Worm (Caenorhabditis elegans) whole organism, L1 larva: ENCODE data around the gene srx-7.
A peak's percentile ranks its signal among the peaks of the same experiment; 100 is the strongest.

ENCODE experiments used
- C04F5.9 ChIP-seq: sonication (generic microtip); optimal IDR thresholded peaks from 2 replicates; lab custom pipeline; 2016; ENCODE audit warnings: missing genetic modification characterization, missing compliant biosample characterization
- C16A3.4 ChIP-seq: fragments of 150-350 bp; optimal IDR thresholded peaks from 2 replicates; lab custom pipeline; 2014; ENCODE audit warnings: missing biosample characterization, missing genetic modification characterization
- Y116A8C.19 ChIP-seq: sonication (generic microtip); optimal IDR thresholded peaks from 2 replicates; lab custom pipeline; 2016; ENCODE audit warnings: missing compliant biosample characterization, missing genetic modification characterization, borderline replicate concordance
- aha-1 ChIP-seq: fragments of 150-350 bp; optimal IDR thresholded peaks from 2 replicates; lab custom pipeline; 2014; ENCODE audit warnings: missing biosample characterization, missing genetic modification characterization
- ama-1 ChIP-seq: fragments of 150-350 bp; optimal IDR thresholded peaks from 2 replicates; lab custom pipeline; 2014
- ceh-63 ChIP-seq: fragments of 200-800 bp; sonication (Bioruptor generic); optimal IDR thresholded peaks from 2 replicates; lab custom pipeline; 2018; ENCODE audit warnings: mild to moderate bottlenecking, missing genetic modification characterization, missing compliant biosample characterization
- ceh-88 ChIP-seq: fragments of 200-800 bp; sonication (Bioruptor generic); IDR thresholded peaks from 2 replicates; pipeline ENCODE4 v1.3.6; 2022; ENCODE audit warnings: missing genetic modification characterization, missing compliant biosample characterization
- ces-1 ChIP-seq: fragments of 150-350 bp; optimal IDR thresholded peaks from 2 replicates; lab custom pipeline; 2014; ENCODE audit warnings: missing biosample characterization, missing genetic modification reagents, missing genetic modification characterization
- dpl-1 ChIP-seq, 3 experiments: fragments of 150-350 bp in 2 of 3; sonication (generic microtip) in 1 of 3; optimal IDR thresholded peaks; 2 replicates each; lab custom pipeline; 2014 to 2017; ENCODE audit warnings: missing biosample characterization in 3 of 3, missing genetic modification characterization in 3 of 3, missing genetic modification reagents in 3 of 3
- dsc-1 ChIP-seq: sonication (generic microtip); optimal IDR thresholded peaks from 2 replicates; lab custom pipeline; 2016; ENCODE audit warnings: mild to moderate bottlenecking, missing genetic modification characterization, missing compliant biosample characterization
- efl-1 ChIP-seq, 4 experiments: fragments of 150-350 bp; optimal IDR thresholded peaks in 3 of 4; peaks in 1 of 4; 1 replicate in 1 of 4; 2 replicates in 3 of 4; lab custom pipeline; 2014; ENCODE audit warnings: missing biosample characterization in 2 of 4, missing genetic modification characterization in 2 of 4, missing genetic modification reagents in 2 of 4
- efl-3 ChIP-seq: fragments of 200-800 bp; sonication (Bioruptor generic); optimal IDR thresholded peaks from 2 replicates; lab custom pipeline; 2018; ENCODE audit warnings: mild to moderate bottlenecking, missing genetic modification characterization, missing compliant biosample characterization
- egl-13 ChIP-seq: sonication (generic microtip); optimal IDR thresholded peaks from 2 replicates; lab custom pipeline; 2016; ENCODE audit warnings: missing genotype, missing genetic modification reagents, missing genetic modification characterization, missing compliant biosample characterization
- elt-2 ChIP-seq: sonication (generic microtip); optimal IDR thresholded peaks from 2 replicates; lab custom pipeline; 2016; ENCODE audit warnings: missing genetic modification characterization, mild to moderate bottlenecking, inconsistent platforms, missing compliant biosample characterization, missing genetic modification reagents
- ets-5 ChIP-seq: fragments of 200-800 bp; sonication (Bioruptor generic); IDR thresholded peaks from 2 replicates; pipeline ENCODE4 v1.3.6; 2022; ENCODE audit warnings: missing genetic modification characterization, missing compliant biosample characterization
- fkh-4 ChIP-seq: sonication (generic microtip); optimal IDR thresholded peaks from 2 replicates; lab custom pipeline; 2016; ENCODE audit warnings: missing compliant biosample characterization, missing genetic modification characterization, borderline replicate concordance
- fos-1 ChIP-seq: fragments of 150-350 bp; optimal IDR thresholded peaks from 2 replicates; lab custom pipeline; 2014; ENCODE audit warnings: missing biosample characterization, missing genetic modification characterization
- grh-1 ChIP-seq: fragments of 200-800 bp; sonication (Bioruptor generic); IDR thresholded peaks from 2 replicates; pipeline ENCODE4 v1.3.6; 2022; ENCODE audit warnings: missing genetic modification reagents, missing genetic modification characterization, missing compliant biosample characterization
- jun-1 ChIP-seq: fragments of 150-350 bp; optimal IDR thresholded peaks from 2 replicates; lab custom pipeline; 2014; ENCODE audit warnings: missing biosample characterization, missing genetic modification reagents, missing genetic modification characterization
- mep-1 ChIP-seq: fragments of 150-350 bp; optimal IDR thresholded peaks from 2 replicates; lab custom pipeline; 2014; ENCODE audit warnings: missing biosample characterization, missing genetic modification characterization
- nhr-11 ChIP-seq: fragments of 150-350 bp; optimal IDR thresholded peaks from 2 replicates; lab custom pipeline; 2014; ENCODE audit warnings: missing biosample characterization, missing genetic modification characterization
- nhr-12 ChIP-seq: sonication (generic microtip); optimal IDR thresholded peaks from 2 replicates; lab custom pipeline; 2017; ENCODE audit warnings: missing biosample characterization, missing genetic modification characterization
- nhr-19 ChIP-seq: fragments of 200-800 bp; sonication (Bioruptor generic); conservative IDR thresholded peaks from 2 replicates; pipeline ENCODE4 v1.3.6; 2022; ENCODE audit warnings: missing genetic modification characterization, missing compliant biosample characterization
- nhr-20 ChIP-seq: sonication (generic microtip); optimal IDR thresholded peaks from 2 replicates; lab custom pipeline; 2016; ENCODE audit warnings: mild to moderate bottlenecking, missing genetic modification characterization, missing compliant biosample characterization
- nhr-28 ChIP-seq: fragments of 150-350 bp; optimal IDR thresholded peaks from 2 replicates; lab custom pipeline; 2014; ENCODE audit warnings: missing biosample characterization, missing genetic modification characterization
- nhr-47 ChIP-seq: sonication (generic microtip); optimal IDR thresholded peaks from 2 replicates; lab custom pipeline; 2016; ENCODE audit warnings: mild to moderate bottlenecking, missing genetic modification characterization, moderate library complexity, missing compliant biosample characterization
- nhr-76 ChIP-seq: sonication (generic microtip); optimal IDR thresholded peaks from 2 replicates; lab custom pipeline; 2017; ENCODE audit warnings: missing biosample characterization, missing genetic modification characterization
- nhr-84 ChIP-seq: sonication (generic microtip); optimal IDR thresholded peaks from 2 replicates; lab custom pipeline; 2017; ENCODE audit warnings: missing biosample characterization, missing genetic modification characterization
- nhr-85 ChIP-seq: sonication (generic microtip); peaks from one replicate; lab custom pipeline; 2016; ENCODE audit warnings: missing genetic modification characterization, inconsistent platforms, missing compliant biosample characterization
- pax-3 ChIP-seq: fragments of 200-800 bp; sonication (Bioruptor generic); optimal IDR thresholded peaks from 2 replicates; lab custom pipeline; 2018; ENCODE audit warnings: mild to moderate bottlenecking, missing genetic modification characterization, moderate library complexity, missing compliant biosample characterization
- skn-1 ChIP-seq: fragments of 150-350 bp; optimal IDR thresholded peaks from 2 replicates; lab custom pipeline; 2014; ENCODE audit warnings: missing biosample characterization, missing genetic modification characterization
- sox-4 ChIP-seq: sonication (generic microtip); optimal IDR thresholded peaks from 2 replicates; lab custom pipeline; 2016; ENCODE audit warnings: missing genetic modification characterization, missing compliant biosample characterization
- tlp-1 ChIP-seq: fragments of 150-350 bp; optimal IDR thresholded peaks from 2 replicates; lab custom pipeline; 2014; ENCODE audit warnings: missing biosample characterization, missing genetic modification characterization
- unc-30 ChIP-seq: sonication (generic microtip); optimal IDR thresholded peaks from 2 replicates; lab custom pipeline; 2017; ENCODE audit warnings: missing biosample characterization, missing genetic modification characterization
- unc-62 ChIP-seq: fragments of 150-350 bp; optimal IDR thresholded peaks from 2 replicates; lab custom pipeline; 2014; ENCODE audit warnings: missing biosample characterization, missing genetic modification reagents, missing genetic modification characterization
- unc-86 ChIP-seq: sonication (generic microtip); optimal IDR thresholded peaks from 2 replicates; lab custom pipeline; 2016; ENCODE audit warnings: missing genetic modification characterization, missing compliant biosample characterization
- vab-15 ChIP-seq: sonication (generic microtip); optimal IDR thresholded peaks from 2 replicates; lab custom pipeline; 2017; ENCODE audit warnings: missing genotype, mild to moderate bottlenecking, missing genetic modification characterization, missing compliant biosample characterization
- xbp-1 ChIP-seq: sonication (generic microtip); optimal IDR thresholded peaks from 2 replicates; lab custom pipeline; 2016; ENCODE audit warnings: missing genetic modification characterization, missing compliant biosample characterization
- zag-1 ChIP-seq: fragments of 150-350 bp; optimal IDR thresholded peaks from 2 replicates; lab custom pipeline; 2014; ENCODE audit warnings: missing biosample characterization, missing genetic modification characterization
- zip-4 ChIP-seq: fragments of 200-800 bp; sonication (Bioruptor generic); optimal IDR thresholded peaks from 2 replicates; lab custom pipeline; 2018; ENCODE audit warnings: mild to moderate bottlenecking, missing genetic modification characterization, moderate library complexity, missing compliant biosample characterization

Gene srx-7

ce11 chrV:553067-553466, 6.9 kb upstream of the srx-7 start, which contains the start of gene C14C6.8:
Gene C14C6.8 (minus strand): TSS chrV:553167.
- no peak for TF ChIP-seq C04F5.9
- no peak for TF ChIP-seq mep-1 (tag; lab: Kevin White, UChicago)
- no peak for TF ChIP-seq nhr-12 (tag; lab: Kevin White, UChicago)
- no peak for TF ChIP-seq fkh-4 (tag; lab: Kevin White, UChicago)
- TF ChIP-seq xbp-1 (tag; lab: Kevin White, UChicago): no peak
- TF ChIP-seq ets-5: no peak
- no peak for TF ChIP-seq ceh-63 (GFP tag; lab: Kevin White, UChicago)

DNA sequence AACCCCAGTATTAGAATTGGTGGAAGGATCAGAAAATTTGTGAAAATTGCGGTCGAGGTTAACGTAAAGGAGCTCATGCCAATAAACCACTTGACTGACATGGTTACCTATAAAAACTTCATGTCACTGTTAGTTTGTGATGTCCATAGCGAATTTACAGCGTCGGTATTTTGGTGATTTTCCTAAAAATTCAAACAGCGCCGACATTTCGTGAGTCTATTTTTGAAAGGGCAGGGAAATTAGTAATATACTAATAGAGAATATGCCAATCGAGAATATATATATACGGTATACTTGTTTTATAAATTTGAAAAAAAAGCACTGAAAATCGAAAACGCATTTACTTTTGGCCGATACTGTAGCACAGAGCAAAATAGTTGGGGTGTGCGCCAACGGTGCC, 3.9 kb upstream of the srx-7 start, which contains the start of gene srx-8:
Gene srx-8, minus strand, starts transcription at position 101 of the 400 bp plus-strand sequence.
- TF ChIP-seq efl-1 (optimal IDR thresholded peaks at IDR 0.05; lab: Kevin White, UChicago) (no peak), efl-1 (GFP tag; optimal IDR thresholded peaks at IDR 0.05 in 1 of 2; lab: Kevin White, UChicago) (peak in 1 of 2 experiments; percentile 56), nhr-85 (tag; lab: Kevin White, UChicago) (no peak)
- TF ChIP-seq, all 84 proteins: peak for 1

- TF ChIP-seq nhr-11: no peak
Observed at ce11 chrV:562834-563233, 2.8 kb downstream of the srx-7 start, which contains the start of gene C14C6.2. Gene C14C6.2 (plus strand): TSS chrV:563134.

DNA sequence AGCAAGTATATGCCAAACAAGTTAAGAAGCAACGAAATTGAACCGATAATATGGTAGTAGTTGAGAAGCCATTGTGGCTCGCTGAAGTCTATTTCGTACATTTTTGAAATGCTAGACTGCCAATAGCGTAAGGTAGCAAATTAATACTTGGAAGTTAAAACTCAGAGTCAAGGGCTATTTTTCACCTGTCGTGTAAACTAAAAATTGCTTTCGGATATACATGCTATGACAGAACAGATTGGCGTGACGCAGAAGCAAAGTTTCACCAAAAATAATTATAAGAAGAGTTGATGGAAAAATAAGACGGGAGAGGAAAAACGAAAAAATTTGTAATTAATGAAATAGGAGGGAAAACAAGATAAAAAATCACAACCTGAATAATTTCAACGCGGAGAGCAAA, 6.0 kb downstream of the srx-7 start, which contains the start of gene sri-73:
Gene sri-73, minus strand, starts transcription at position 101 of the 400 bp plus-strand sequence.
- TF ChIP-seq dpl-1 (GFP tag; optimal IDR thresholded peaks at IDR 0.05; lab: Kevin White, UChicago) (no peak), C04F5.9 (no peak), nhr-84 (tag; lab: Kevin White, UChicago) (no peak), nhr-12 (tag; lab: Kevin White, UChicago) (no peak), nhr-20 (tag; lab: Kevin White, UChicago) (no peak), sox-4 (tag; lab: Kevin White, UChicago) (no peak), unc-86 (tag; lab: Kevin White, UChicago) (no peak), nhr-47 (tag; lab: Kevin White, UChicago) (no peak), egl-13 (tag; lab: Kevin White, UChicago) (no peak), ces-1 (GFP tag; lab: Kevin White, UChicago) (no peak), xbp-1 (tag; lab: Kevin White, UChicago) (no peak), zag-1 (tag; lab: Kevin White, UChicago) (no peak), nhr-28 (tag; lab: Kevin White, UChicago) (no peak), unc-62 (GFP tag; lab: Kevin White, UChicago) (no peak), skn-1 (no peak), zip-4 (no peak), jun-1 (tag; lab: Kevin White, UChicago) (no peak), fkh-4 (tag; lab: Kevin White, UChicago) (no peak), grh-1 (no peak)

- TF ChIP-seq skn-1 (no peak), nhr-28 (tag; lab: Kevin White, UChicago) (no peak), vab-15 (no peak), efl-3 (GFP tag; lab: Kevin White, UChicago) (no peak), tlp-1 (tag; lab: Kevin White, UChicago) (no peak)
Observed at ce11 chrV:568105-568504, 8.1 kb downstream of the srx-7 start, which contains the start of gene sri-72. Gene sri-72 (minus strand): TSS chrV:568205.

- TF ChIP-seq nhr-20 (tag; lab: Kevin White, UChicago): no peak
- no peak for TF ChIP-seq zag-1 (tag; lab: Kevin White, UChicago)
- TF ChIP-seq nhr-12 (tag; lab: Kevin White, UChicago): no peak
- no peak for TF ChIP-seq tlp-1 (tag; lab: Kevin White, UChicago)
- TF ChIP-seq nhr-19 (GFP tag; lab: Robert Waterston, UW): no peak
- TF ChIP-seq nhr-11: no peak
- no peak for TF ChIP-seq Y116A8C.19 (tag; lab: Kevin White, UChicago)
- no peak for TF ChIP-seq unc-30 (tag; lab: Kevin White, UChicago)
- no peak for TF ChIP-seq nhr-76 (tag; lab: Kevin White, UChicago)
- no peak for TF ChIP-seq aha-1 (tag; lab: Kevin White, UChicago)
- no peak for TF ChIP-seq efl-3 (GFP tag; lab: Kevin White, UChicago)
- TF ChIP-seq C16A3.4: no peak
- TF ChIP-seq dsc-1: no peak
- no peak for TF ChIP-seq fos-1
- TF ChIP-seq ama-1: no peak
- TF ChIP-seq pax-3 (tag; lab: Kevin White, UChicago): no peak
- TF ChIP-seq C04F5.9: no peak
- no peak for TF ChIP-seq ceh-88 (GFP tag; lab: Robert Waterston, UW)
- no peak for TF ChIP-seq elt-2
Observed at ce11 chrV:574639-575038, 14.6 kb downstream of the srx-7 start, which contains the start of gene C14C6.13. Gene C14C6.13 (minus strand): TSS chrV:574739.
